Fruit fly (Drosophila melanogaster) whole organism, embryonic: ENCODE data around the gene dls.

Experiments
- Abd-B ChIP-seq: fragments of 200-800 bp; sonication (Bioruptor generic); optimal IDR thresholded peaks from 2 replicates; lab custom pipeline; 2018; ENCODE audit warnings: missing biosample characterization, mild to moderate bottlenecking, missing genetic modification characterization, moderate library complexity
- Atf6 ChIP-seq: fragments of 200-800 bp; sonication (Bioruptor generic); IDR thresholded peaks from 2 replicates; pipeline ENCODE4 v1.3.6; 2022; ENCODE audit warnings: missing biosample characterization, missing genetic modification characterization
- C15 ChIP-seq: fragments of 200-800 bp; sonication (Bioruptor generic); IDR thresholded peaks from 3 replicates; pipeline ENCODE4 v1.3.6; 2022; ENCODE audit warnings: missing biosample characterization, missing genetic modification characterization
- CG10267 ChIP-seq: fragments of 200-800 bp; sonication (Bioruptor generic); optimal IDR thresholded peaks from 2 replicates; lab custom pipeline; 2018; ENCODE audit warnings: missing biosample characterization, mild to moderate bottlenecking, missing genetic modification characterization, moderate library complexity
- CG10959 ChIP-seq: fragments of 200-800 bp; sonication (Bioruptor generic); IDR thresholded peaks from 2 replicates; pipeline ENCODE4 v1.3.6; 2022; ENCODE audit warnings: missing biosample characterization, missing genetic modification characterization
- CG10979 ChIP-seq: fragments of 200-800 bp; sonication (Bioruptor generic); optimal IDR thresholded peaks from 2 replicates; lab custom pipeline; 2018; ENCODE audit warnings: missing biosample characterization, mild to moderate bottlenecking, missing genetic modification characterization, moderate library complexity
- CG13287 ChIP-seq: fragments of 200-800 bp; sonication (Bioruptor generic); IDR thresholded peaks from 2 replicates; pipeline ENCODE4 v1.3.6; 2022; ENCODE audit warnings: missing biosample characterization, missing genetic modification characterization; ENCODE audit not compliant: partially characterized antibody
- CG14710 ChIP-seq: fragments of 200-800 bp; sonication (Bioruptor generic); optimal IDR thresholded peaks from 3 replicates; lab custom pipeline; 2019; ENCODE audit warnings: missing biosample characterization, mild to moderate bottlenecking, missing genetic modification characterization, moderate library complexity
- CG15514 ChIP-seq: fragments of 200-800 bp; sonication (Bioruptor generic); optimal IDR thresholded peaks from 3 replicates; lab custom pipeline; 2017; ENCODE audit warnings: missing biosample characterization, missing genetic modification characterization, mild to moderate bottlenecking, moderate library complexity, missing genetic modification reagents
- CG1602 ChIP-seq: fragments of 200-800 bp; sonication (Bioruptor generic); optimal IDR thresholded peaks from 3 replicates; lab custom pipeline; 2016; ENCODE audit warnings: missing biosample characterization, missing genetic modification characterization
- CG17359 ChIP-seq: fragments of 200-800 bp; sonication (Bioruptor generic); optimal IDR thresholded peaks from 3 replicates; lab custom pipeline; 2018; ENCODE audit warnings: missing biosample characterization, mild to moderate bottlenecking, missing genetic modification characterization, moderate library complexity
- CG2116 ChIP-seq: fragments of 200-800 bp; sonication (Bioruptor generic); optimal IDR thresholded peaks from 3 replicates; lab custom pipeline; 2018; ENCODE audit warnings: missing biosample characterization, mild to moderate bottlenecking, missing genetic modification characterization
- CG30020 ChIP-seq: fragments of 200-800 bp; optimal IDR thresholded peaks from 2 replicates; lab custom pipeline; 2019; ENCODE audit warnings: missing biosample characterization, mild to moderate bottlenecking, missing genetic modification characterization, moderate library complexity
- CG31365 ChIP-seq: fragments of 200-800 bp; sonication (Bioruptor generic); optimal IDR thresholded peaks from 2 replicates; lab custom pipeline; 2018; ENCODE audit warnings: missing biosample characterization, mild to moderate bottlenecking, missing genetic modification characterization
- CG3281 ChIP-seq: fragments of 200-800 bp; sonication (Bioruptor generic); optimal IDR thresholded peaks from 3 replicates; lab custom pipeline; 2017; ENCODE audit warnings: missing biosample characterization, mild to moderate bottlenecking, missing genetic modification characterization
- CG33213 ChIP-seq: fragments of 200-800 bp; sonication (Bioruptor generic); optimal IDR thresholded peaks from 3 replicates; lab custom pipeline; 2016; ENCODE audit warnings: missing biosample characterization, missing genetic modification characterization
- CG3407 ChIP-seq: fragments of 200-800 bp; sonication (Bioruptor generic); optimal IDR thresholded peaks from 2 replicates; lab custom pipeline; 2018; ENCODE audit warnings: missing biosample characterization, mild to moderate bottlenecking, missing genetic modification characterization
- CG34422 ChIP-seq: fragments of 200-800 bp; sonication (Bioruptor generic); IDR thresholded peaks from 3 replicates; pipeline ENCODE4 v1.3.6; 2022; ENCODE audit warnings: missing biosample characterization, missing genetic modification characterization
- CG3847 ChIP-seq: fragments of 200-800 bp; sonication (Bioruptor generic); IDR thresholded peaks from 2 replicates; pipeline ENCODE4 v1.3.6; 2022; ENCODE audit warnings: missing biosample characterization, missing genetic modification characterization
- CG3995 ChIP-seq: fragments of 200-800 bp; sonication (Bioruptor generic); optimal IDR thresholded peaks from 3 replicates; lab custom pipeline; 2016; ENCODE audit warnings: missing biosample characterization, missing genetic modification characterization
- CG42726 ChIP-seq: fragments of 200-800 bp; sonication (Bioruptor generic); IDR thresholded peaks from 2 replicates; pipeline ENCODE4 v1.3.6; 2022; ENCODE audit warnings: missing biosample characterization, missing genetic modification characterization; ENCODE audit not compliant: partially characterized antibody
- CG7928 ChIP-seq: fragments of 200-800 bp; sonication (Bioruptor generic); optimal IDR thresholded peaks from 2 replicates; lab custom pipeline; 2017; ENCODE audit warnings: missing biosample characterization, mild to moderate bottlenecking, missing genetic modification characterization
- CG7963 ChIP-seq: fragments of 200-800 bp; sonication (Bioruptor generic); IDR thresholded peaks from 3 replicates; pipeline ENCODE4 v1.3.6; 2022; ENCODE audit warnings: missing biosample characterization, missing genetic modification characterization; ENCODE audit not compliant: partially characterized antibody
- CG9797 ChIP-seq: fragments of 200-800 bp; sonication (Bioruptor generic); optimal IDR thresholded peaks from 3 replicates; lab custom pipeline; 2018; ENCODE audit warnings: missing biosample characterization, mild to moderate bottlenecking, missing genetic modification characterization
- Dip2 ChIP-seq: fragments of 200-800 bp; sonication (Bioruptor generic); IDR thresholded peaks from 2 replicates; pipeline ENCODE4 v1.3.6; 2022; ENCODE audit warnings: missing biosample characterization, missing genetic modification characterization
- Dref ChIP-seq: fragments of 200-800 bp; sonication (Bioruptor generic); IDR thresholded peaks from 2 replicates; pipeline ENCODE4 v1.3.6; 2022; ENCODE audit warnings: missing biosample characterization, missing genetic modification characterization
- ERR ChIP-seq: fragments of 200-800 bp; sonication (Bioruptor generic); optimal IDR thresholded peaks from 2 replicates; lab custom pipeline; 2016; ENCODE audit warnings: missing biosample characterization, missing genetic modification characterization
- HmgZ ChIP-seq: fragments of 200-800 bp; sonication (Bioruptor generic); optimal IDR thresholded peaks from 2 replicates; lab custom pipeline; 2018; ENCODE audit warnings: missing biosample characterization, mild to moderate bottlenecking, missing genetic modification characterization
- Med ChIP-seq: fragments of 200-800 bp; sonication (Bioruptor generic); peaks from one replicate; lab custom pipeline; 2016; ENCODE audit warnings: missing biosample characterization, missing genetic modification characterization, mild to moderate bottlenecking, inconsistent platforms, moderate library complexity
- Mes4 ChIP-seq: fragments of 200-800 bp; sonication (Bioruptor generic); optimal IDR thresholded peaks from 2 replicates; lab custom pipeline; 2016; ENCODE audit warnings: missing biosample characterization, missing genetic modification characterization
- Mrtf ChIP-seq: fragments of 200-800 bp; sonication (Bioruptor generic); IDR thresholded peaks from 3 replicates; pipeline ENCODE4 v1.3.6; 2022; ENCODE audit warnings: missing biosample characterization, missing genetic modification characterization
- NfI ChIP-seq: fragments of 200-800 bp; sonication (Bioruptor generic); optimal IDR thresholded peaks from 3 replicates; lab custom pipeline; 2018; ENCODE audit warnings: missing biosample characterization, mild to moderate bottlenecking, missing genetic modification characterization, moderate library complexity
- Opbp ChIP-seq: fragments of 200-800 bp; sonication (Bioruptor generic); IDR thresholded peaks from 3 replicates; pipeline ENCODE4 v1.3.6; 2022; ENCODE audit warnings: missing biosample characterization, missing genetic modification characterization; ENCODE audit not compliant: partially characterized antibody
- Poxn ChIP-seq: fragments of 200-800 bp; sonication (Bioruptor generic); IDR thresholded peaks from 2 replicates; pipeline ENCODE4 v1.3.6; 2022; ENCODE audit warnings: missing biosample characterization, missing genetic modification characterization
- Rfx ChIP-seq: fragments of 200-800 bp; sonication (Bioruptor generic); IDR thresholded peaks from 2 replicates; pipeline ENCODE4 v1.3.6; 2022; ENCODE audit warnings: missing biosample characterization, missing genetic modification characterization
- Sry-β ChIP-seq: fragments of 200-800 bp; sonication (Bioruptor generic); optimal IDR thresholded peaks from 2 replicates; lab custom pipeline; 2018; ENCODE audit warnings: missing biosample characterization, mild to moderate bottlenecking, missing genetic modification characterization, moderate library complexity
- YL-1 ChIP-seq: fragments of 200-800 bp; sonication (Bioruptor generic); optimal IDR thresholded peaks from 3 replicates; lab custom pipeline; 2017; ENCODE audit warnings: missing biosample characterization, mild to moderate bottlenecking, missing genetic modification characterization
- bcd ChIP-seq: fragments of 200-800 bp; sonication (Bioruptor generic); optimal IDR thresholded peaks from 2 replicates; lab custom pipeline; 2017; ENCODE audit warnings: missing biosample characterization, mild to moderate bottlenecking, missing genetic modification characterization
- chif ChIP-seq, 2 experiments: fragments of 200-800 bp; sonication (Bioruptor generic); optimal IDR thresholded peaks; 3 replicates each; lab custom pipeline; 2016; ENCODE audit warnings: missing biosample characterization in 2 of 2, missing genetic modification characterization in 2 of 2
- crp ChIP-seq, 2 experiments: fragments of 200-800 bp; sonication (Bioruptor generic); optimal IDR thresholded peaks; 2 replicates in 1 of 2; 3 replicates in 1 of 2; lab custom pipeline; 2017; ENCODE audit warnings: missing biosample characterization in 2 of 2, missing genetic modification characterization in 2 of 2, mild to moderate bottlenecking in 1 of 2, moderate library complexity in 1 of 2
- cwo ChIP-seq: fragments of 200-800 bp; sonication (Bioruptor generic); optimal IDR thresholded peaks from 3 replicates; lab custom pipeline; 2017; ENCODE audit warnings: missing biosample characterization, missing genetic modification characterization, mild to moderate bottlenecking, moderate library complexity, missing genetic modification reagents
- dpn ChIP-seq, 2 experiments: fragments of 200-800 bp; sonication (Bioruptor generic); optimal IDR thresholded peaks; 3 replicates each; lab custom pipeline; 2016; ENCODE audit warnings: missing biosample characterization in 2 of 2, missing genetic modification characterization in 2 of 2
- nmo ChIP-seq: fragments of 200-800 bp; sonication (Bioruptor generic); optimal IDR thresholded peaks from 2 replicates; lab custom pipeline; 2018; ENCODE audit warnings: missing biosample characterization, mild to moderate bottlenecking, missing genetic modification characterization, moderate library complexity
- oc ChIP-seq: fragments of 200-800 bp; sonication (Bioruptor generic); optimal IDR thresholded peaks from 2 replicates; lab custom pipeline; 2018; ENCODE audit warnings: missing biosample characterization, mild to moderate bottlenecking, missing genetic modification characterization, moderate library complexity
- phol ChIP-seq: fragments of 200-800 bp; sonication (Bioruptor generic); optimal IDR thresholded peaks from 3 replicates; lab custom pipeline; 2018; ENCODE audit warnings: missing biosample characterization, mild to moderate bottlenecking, missing genetic modification characterization, moderate library complexity
- pzg ChIP-seq: fragments of 200-800 bp; sonication (Bioruptor generic); optimal IDR thresholded peaks from 3 replicates; lab custom pipeline; 2018; ENCODE audit warnings: missing biosample characterization, mild to moderate bottlenecking, missing genetic modification characterization, moderate library complexity
- row ChIP-seq: fragments of 200-800 bp; sonication (Bioruptor generic); IDR thresholded peaks from 3 replicates; pipeline ENCODE4 v1.3.6; 2022; ENCODE audit warnings: missing biosample characterization, missing genetic modification characterization
- tap ChIP-seq: fragments of 200-800 bp; optimal IDR thresholded peaks from 3 replicates; lab custom pipeline; 2019; ENCODE audit warnings: missing biosample characterization, mild to moderate bottlenecking, missing genetic modification characterization, moderate library complexity
- usp ChIP-seq: fragments of >200 bp; optimal IDR thresholded peaks from 2 replicates; lab custom pipeline; 2017; ENCODE audit warnings: missing biosample characterization, missing genetic modification characterization

Gene dls

DNA sequence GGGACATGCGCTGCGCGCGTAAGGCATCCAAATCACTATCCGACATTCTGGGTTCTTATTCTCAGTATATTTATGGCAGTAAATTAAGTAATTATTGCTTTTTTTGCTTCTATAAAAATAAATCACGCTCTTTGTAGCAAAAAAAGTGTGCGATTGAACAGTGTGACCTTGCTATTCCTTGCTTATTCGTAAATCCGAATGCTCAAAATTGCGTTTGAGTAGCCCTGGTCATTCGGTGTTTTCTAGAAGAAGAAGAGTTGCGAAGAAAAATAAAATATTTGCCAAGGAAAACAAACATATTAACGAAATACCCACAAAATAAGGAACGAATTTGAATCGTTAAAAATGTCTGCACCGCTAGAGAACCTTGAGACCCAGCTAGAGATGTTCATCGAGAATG, 30.7 kb downstream of the dls start, which contains the start of the genes PDCD-5 and MED10 (continued):
- TF ChIP-seq CG10959 (GFP tag; lab: Robert Waterston, UW) (peak; percentile 33; the same call in 1 of the 2 replicates), crp (GFP tag; optimal IDR thresholded peaks at IDR 0.05; lab: Kevin White, UChicago) (peak in 1 of 2 experiments; percentile 72), CG9797 (GFP tag; lab: Kevin White, UChicago) (peak; percentile 77), Mrtf (GFP tag; lab: Robert Waterston, UW) (no peak), CG3281 (peak; percentile 72), Abd-B (peak; percentile 16), CG34422 (GFP tag; lab: Robert Waterston, UW) (peak; percentile 75; the same call in 1 of the 3 replicates), CG3847 (peak; percentile 35; the same call in 1 of the 2 replicates), chif (GFP tag; optimal IDR thresholded peaks at IDR 0.05; lab: Kevin White, UChicago) (peak in 1 of 2 experiments; percentile 13), CG17359 (tag; lab: Kevin White, UChicago) (peak; percentile 45), CG42726 (GFP tag; lab: Robert Waterston, UW) (peak; percentile 66; the same call in 1 of the 2 replicates), CG10979 (tag; lab: Kevin White, UChicago) (peak; percentile 3), CG14710 (tag; lab: Kevin White, UChicago) (peak; percentile 83), Sry-β (GFP tag; lab: Kevin White, UChicago) (no peak), tap (tag; lab: Kevin White, UChicago) (no peak), C15 (GFP tag; lab: Robert Waterston, UW) (no peak), CG13287 (GFP tag; lab: Robert Waterston, UW) (peak; percentile 36; the same call in 1 of the 2 replicates), phol (tag; lab: Kevin White, UChicago) (peak; percentile 65), usp (no peak), CG7963 (GFP tag; lab: Robert Waterston, UW) (no peak), CG7928 (GFP tag; lab: Kevin White, UChicago) (peak; percentile 97), cwo (GFP tag; lab: Kevin White, UChicago) (no peak), CG3995 (GFP tag; lab: Kevin White, UChicago) (peak; percentile 69), CG1602 (GFP tag; lab: Kevin White, UChicago) (no peak), HmgZ (tag; lab: Kevin White, UChicago) (peak; percentile 77), CG31365 (tag; lab: Kevin White, UChicago) (no peak), Opbp (peak; percentile 50; the same call in 1 of the 3 replicates), CG33213 (GFP tag; lab: Kevin White, UChicago) (peak; percentile 16), Atf6 (no peak), pzg (peak; percentile 93), row (GFP tag; lab: Robert Waterston, UW) (peak; percentile 28; the same call in 1 of the 3 replicates), CG2116 (GFP tag; lab: Kevin White, UChicago) (peak; percentile 18), Mes4 (GFP tag; lab: Kevin White, UChicago) (no peak), CG30020 (tag; lab: Kevin White, UChicago) (peak; percentile 80), Rfx (no peak), nmo (peak; percentile 70), CG15514 (GFP tag; lab: Kevin White, UChicago) (peak; percentile 53), CG10267 (tag; lab: Kevin White, UChicago) (peak; percentile 34), Med (GFP tag; lab: Kevin White, UChicago) (peak; percentile 89), YL-1 (GFP tag; lab: Kevin White, UChicago) (peak; percentile 96), Dref (peak; percentile 45), CG3407 (GFP tag; lab: Kevin White, UChicago) (no peak), NfI (GFP tag; lab: Kevin White, UChicago) (peak; percentile 35), Poxn (GFP tag; lab: Robert Waterston, UW) (no peak), oc (tag; lab: Kevin White, UChicago) (no peak), dpn (GFP tag; optimal IDR thresholded peaks at IDR 0.05; lab: Kevin White, UChicago) (peak; percentile 9 to 14), Dip2 (GFP tag; lab: Robert Waterston, UW) (no peak), ERR (GFP tag; lab: Kevin White, UChicago) (peak; percentile 27), bcd (GFP tag; lab: Kevin White, UChicago) (peak; percentile 59)
